Fruit fly (Drosophila melanogaster) whole organism: ENCODE data around the gene Cngl.

Experiments used
- CG8478 ChIP-seq: fragments of >200 bp; optimal IDR thresholded peaks from 2 replicates; lab custom pipeline; 2018; ENCODE audit warnings: inconsistent platforms
- Dll ChIP-seq: fragments of >200 bp; optimal IDR thresholded peaks from 2 replicates; lab custom pipeline; 2017
- pan ChIP-seq: fragments of >200 bp; optimal IDR thresholded peaks from 2 replicates; lab custom pipeline; 2017
- psq ChIP-seq: fragments of >200 bp; optimal IDR thresholded peaks from 2 replicates; lab custom pipeline; 2017
- usp ChIP-seq: fragments of >200 bp; optimal IDR thresholded peaks from 2 replicates; lab custom pipeline; 2017; ENCODE audit warnings: missing biosample characterization, missing genetic modification characterization, mixed read lengths

dm6 chrX:15401861-15402260 lies 39.2 kb downstream of the Cngl start:
- TF ChIP-seq psq (lab: Kevin White, UChicago) (no peak), Dll (lab: Kevin White, UChicago) (no peak), usp (GFP tag; lab: Kevin White, UChicago) (no peak), CG8478 (lab: Kevin White, UChicago) (no peak), pan (lab: Kevin White, UChicago) (no peak)
